Comparison of ENCODE assay signal across 1 fruit fly cellular context in genomic region chrX:6549428-6550117, dm6.
A peak's percentile ranks its signal among the peaks of the same experiment; 100 is the strongest.
TF ChIP-seq lines count a peak whose summit lies in the region.

No protein-coding gene starts in this region.

TF ChIP-seq in whole organism, embryonic, 481 proteins besides CTCF, POLR2A, EP300 and RAD21 (continued from another document and continues in another):
- TF ChIP-seq dimm (GFP tag; IDR thresholded peaks at IDR 0.05; lab: Robert Waterston, UW): peak; percentile 84
- TF ChIP-seq CG14050 (GFP tag; IDR thresholded peaks at IDR 0.05; lab: Robert Waterston, UW): peak; percentile 92
- no peak for TF ChIP-seq prd (optimal IDR thresholded peaks at IDR 0.05; lab: Kevin White, UChicago)
- TF ChIP-seq prd (GFP tag; IDR thresholded peaks at IDR 0.05; lab: Robert Waterston, UW): peak; percentile 98
- peak; percentile 96 for TF ChIP-seq CG14441 (GFP tag; IDR thresholded peaks at IDR 0.05; lab: Robert Waterston, UW)
- peak; percentile 94 for TF ChIP-seq pnt (GFP tag; optimal IDR thresholded peaks at IDR 0.05; lab: Kevin White, UChicago)
- TF ChIP-seq danr (GFP tag; IDR thresholded peaks at IDR 0.05; lab: Robert Waterston, UW): peak; percentile 90
- peak; percentile 76 for TF ChIP-seq bigmax (GFP tag; optimal IDR thresholded peaks at IDR 0.05; lab: Kevin White, UChicago)
- TF ChIP-seq ftz-f1 (GFP tag; optimal IDR thresholded peaks at IDR 0.05; lab: Kevin White, UChicago): peak; percentile 70
- peak; percentile 96 for TF ChIP-seq bsh (GFP tag; optimal IDR thresholded peaks at IDR 0.05; lab: Kevin White, UChicago)
- TF ChIP-seq odd (GFP tag; optimal IDR thresholded peaks at IDR 0.05; lab: Kevin White, UChicago): peak; percentile 88
- peak; percentile 97 for TF ChIP-seq CG5245 (GFP tag; optimal IDR thresholded peaks at IDR 0.05; lab: Kevin White, UChicago)
- TF ChIP-seq CG13775 (GFP tag; optimal IDR thresholded peaks at IDR 0.05; lab: Kevin White, UChicago): peak; percentile 91
- peak; percentile 97 for TF ChIP-seq zfh1 (GFP tag; IDR thresholded peaks at IDR 0.05; lab: Robert Waterston, UW)
- TF ChIP-seq gsb (GFP tag; IDR thresholded peaks at IDR 0.05; lab: Robert Waterston, UW): peak; percentile 95
- peak; percentile 97 for TF ChIP-seq Xrp1 (GFP tag; IDR thresholded peaks at IDR 0.05; lab: Robert Waterston, UW)
- TF ChIP-seq Nf-YC (tag; optimal IDR thresholded peaks at IDR 0.05; lab: Kevin White, UChicago): peak; percentile 84
- TF ChIP-seq dm (GFP tag; optimal IDR thresholded peaks at IDR 0.05; lab: Kevin White, UChicago): peak; percentile 86
- TF ChIP-seq stc (GFP tag; IDR thresholded peaks at IDR 0.05; lab: Robert Waterston, UW): peak; percentile 93
- TF ChIP-seq bcd (GFP tag; optimal IDR thresholded peaks at IDR 0.05; lab: Kevin White, UChicago): peak; percentile 96
- TF ChIP-seq CG9727 (GFP tag; optimal IDR thresholded peaks at IDR 0.05; lab: Kevin White, UChicago): peak; percentile 97
- TF ChIP-seq mld (GFP tag; IDR thresholded peaks at IDR 0.05; lab: Robert Waterston, UW; ENCODE audit: partially characterized antibody): no peak
- TF ChIP-seq HmgZ (tag; optimal IDR thresholded peaks at IDR 0.05; lab: Kevin White, UChicago): peak; percentile 95
- no peak for TF ChIP-seq bbx (GFP tag; IDR thresholded peaks at IDR 0.05; lab: Robert Waterston, UW; ENCODE audit: partially characterized antibody)
- TF ChIP-seq CG10565 (GFP tag; optimal IDR thresholded peaks at IDR 0.05; lab: Kevin White, UChicago): peak; percentile 84
- no peak for TF ChIP-seq inv (GFP tag; IDR thresholded peaks at IDR 0.05; lab: Robert Waterston, UW; ENCODE audit: partially characterized antibody)
- no peak for TF ChIP-seq lov (optimal IDR thresholded peaks at IDR 0.05; lab: Kevin White, UChicago)
- peak; percentile 95 for TF ChIP-seq lov (GFP tag; IDR thresholded peaks at IDR 0.05; lab: Robert Waterston, UW)
- TF ChIP-seq CG10321 (GFP tag; IDR thresholded peaks at IDR 0.05; lab: Robert Waterston, UW): peak; percentile 63; the same call in 1 of the 2 replicates
- TF ChIP-seq tio (GFP tag; optimal IDR thresholded peaks at IDR 0.05; lab: Kevin White, UChicago): peak; percentile 88
- TF ChIP-seq CG17361 (GFP tag; IDR thresholded peaks at IDR 0.05; lab: Robert Waterston, UW): peak; percentile 94
- peak; percentile 85 for TF ChIP-seq eyg (GFP tag; optimal IDR thresholded peaks at IDR 0.05; lab: Kevin White, UChicago)
- no peak for TF ChIP-seq CG42726 (GFP tag; IDR thresholded peaks at IDR 0.05; lab: Robert Waterston, UW; ENCODE audit: partially characterized antibody)
- TF ChIP-seq CG17829 (tag; optimal IDR thresholded peaks at IDR 0.05; lab: Kevin White, UChicago): peak; percentile 97
- no peak for TF ChIP-seq sna (GFP tag; IDR thresholded peaks at IDR 0.05; lab: Robert Waterston, UW; ENCODE audit: partially characterized antibody)
- peak; percentile 95 for TF ChIP-seq CG1603 (tag; optimal IDR thresholded peaks at IDR 0.05; lab: Kevin White, UChicago)
- TF ChIP-seq gro (GFP tag; optimal IDR thresholded peaks at IDR 0.05; lab: Kevin White, UChicago): peak; percentile 97
- peak; percentile 93 for TF ChIP-seq org-1 (GFP tag; optimal IDR thresholded peaks at IDR 0.05; lab: Kevin White, UChicago)
- peak; percentile 94 for TF ChIP-seq Rx (GFP tag; IDR thresholded peaks at IDR 0.05; lab: Robert Waterston, UW)
- TF ChIP-seq CG1602 (GFP tag; optimal IDR thresholded peaks at IDR 0.05; lab: Kevin White, UChicago): peak; percentile 88
- TF ChIP-seq CG16815 (GFP tag; optimal IDR thresholded peaks at IDR 0.05; lab: Kevin White, UChicago): peak; percentile 89
- peak; percentile 94 for TF ChIP-seq maf-S (GFP tag; optimal IDR thresholded peaks at IDR 0.05; lab: Kevin White, UChicago)
- TF ChIP-seq CG13287 (GFP tag; IDR thresholded peaks at IDR 0.05; lab: Robert Waterston, UW; ENCODE audit: partially characterized antibody): no peak
- peak; percentile 85 for TF ChIP-seq CG11723 (GFP tag; optimal IDR thresholded peaks at IDR 0.05; lab: Kevin White, UChicago)
- peak; percentile 91 for TF ChIP-seq chn (GFP tag; optimal IDR thresholded peaks at IDR 0.05; lab: Kevin White, UChicago)
- TF ChIP-seq CG4360 (GFP tag; IDR thresholded peaks at IDR 0.05; lab: Robert Waterston, UW): peak; percentile 76
- peak; percentile 7 for TF ChIP-seq BEAF-32 (GFP tag; optimal IDR thresholded peaks at IDR 0.05; lab: Kevin White, UChicago)
- TF ChIP-seq CG7786 (GFP tag; optimal IDR thresholded peaks at IDR 0.05; lab: Kevin White, UChicago): peak; percentile 95
- TF ChIP-seq Trl (optimal IDR thresholded peaks at IDR 0.05; lab: Kevin White, UChicago): no peak
- peak; percentile 95 for TF ChIP-seq Trl (GFP tag; optimal IDR thresholded peaks at IDR 0.05; lab: Kevin White, UChicago)
- peak; percentile 78 for TF ChIP-seq Vsx1 (GFP tag; optimal IDR thresholded peaks at IDR 0.05; lab: Kevin White, UChicago)
- TF ChIP-seq gce (GFP tag; IDR thresholded peaks at IDR 0.05; lab: Robert Waterston, UW): peak; percentile 92
- TF ChIP-seq Hey (tag; optimal IDR thresholded peaks at IDR 0.05; lab: Kevin White, UChicago): peak; percentile 65
- peak; percentile 95 for TF ChIP-seq CG10959 (GFP tag; IDR thresholded peaks at IDR 0.05; lab: Robert Waterston, UW)
- peak; percentile 82 for TF ChIP-seq jing (GFP tag; optimal IDR thresholded peaks at IDR 0.05; lab: Kevin White, UChicago)
- no peak for TF ChIP-seq h (optimal IDR thresholded peaks at IDR 0.05; lab: Kevin White, UChicago)
- TF ChIP-seq D19A (tag; optimal IDR thresholded peaks at IDR 0.05; lab: Kevin White, UChicago): peak; percentile 90
- TF ChIP-seq CG33213 (GFP tag; optimal IDR thresholded peaks at IDR 0.05; lab: Kevin White, UChicago): no peak
- TF ChIP-seq Dad (GFP tag; optimal IDR thresholded peaks at IDR 0.05; lab: Kevin White, UChicago): peak; percentile 93
- peak; percentile 96 for TF ChIP-seq CG10147 (GFP tag; optimal IDR thresholded peaks at IDR 0.05; lab: Kevin White, UChicago)
- TF ChIP-seq CG4328 (GFP tag; optimal IDR thresholded peaks at IDR 0.05; lab: Kevin White, UChicago): peak; percentile 91
- peak; percentile 95 for TF ChIP-seq CG17612 (GFP tag; IDR thresholded peaks at IDR 0.05; lab: Robert Waterston, UW)
- peak; percentile 83 for TF ChIP-seq CG33557 (GFP tag; optimal IDR thresholded peaks at IDR 0.05; lab: Kevin White, UChicago)
- TF ChIP-seq NFAT (GFP tag; IDR thresholded peaks at IDR 0.05; lab: Robert Waterston, UW): peak; percentile 98
- peak; percentile 87 for TF ChIP-seq CG11560 (tag; IDR thresholded peaks at IDR 0.05; lab: Robert Waterston, UW)
- TF ChIP-seq CG9609 (GFP tag; optimal IDR thresholded peaks at IDR 0.05; lab: Kevin White, UChicago): peak; percentile 93
- peak; percentile 86 for TF ChIP-seq toy (GFP tag; IDR thresholded peaks at IDR 0.05; lab: Robert Waterston, UW)
- peak; percentile 95 for TF ChIP-seq al (GFP tag; IDR thresholded peaks at IDR 0.05; lab: Robert Waterston, UW)
- peak; percentile 94 for TF ChIP-seq CG6175 (GFP tag; IDR thresholded peaks at IDR 0.05; lab: Robert Waterston, UW)
- peak; percentile 92 for TF ChIP-seq Blimp-1 (GFP tag; optimal IDR thresholded peaks at IDR 0.05; lab: Kevin White, UChicago)
- TF ChIP-seq CG8359 (GFP tag; optimal IDR thresholded peaks at IDR 0.05; lab: Kevin White, UChicago; ENCODE audit: borderline replicate concordance): peak; percentile 81
- TF ChIP-seq hth (optimal IDR thresholded peaks at IDR 0.05; lab: Kevin White, UChicago): no peak
- TF ChIP-seq caup (GFP tag; optimal IDR thresholded peaks at IDR 0.05; lab: Kevin White, UChicago; ENCODE audit: severe bottlenecking): peak; percentile 97
- peak; percentile 90 for TF ChIP-seq CG10462 (GFP tag; optimal IDR thresholded peaks at IDR 0.05; lab: Kevin White, UChicago)
- TF ChIP-seq sd (tag; optimal IDR thresholded peaks at IDR 0.05; lab: Kevin White, UChicago): peak; percentile 76
- TF ChIP-seq crol (GFP tag; IDR thresholded peaks at IDR 0.05; lab: Robert Waterston, UW): peak; percentile 57
- peak; percentile 80 for TF ChIP-seq bowl (GFP tag; IDR thresholded peaks at IDR 0.05; lab: Robert Waterston, UW)
- peak; percentile 98 for TF ChIP-seq CG13624 (GFP tag; optimal IDR thresholded peaks at IDR 0.05; lab: Kevin White, UChicago)
- TF ChIP-seq trh (GFP tag; optimal IDR thresholded peaks at IDR 0.05; lab: Kevin White, UChicago): peak; percentile 79
- peak; percentile 96 for TF ChIP-seq CG13296 (GFP tag; optimal IDR thresholded peaks at IDR 0.05; lab: Kevin White, UChicago)
- TF ChIP-seq tin (GFP tag; optimal IDR thresholded peaks at IDR 0.05; lab: Kevin White, UChicago): peak; percentile 97
- TF ChIP-seq vnd (GFP tag; IDR thresholded peaks at IDR 0.05; lab: Robert Waterston, UW; ENCODE audit: partially characterized antibody): no peak
- peak; percentile 98 for TF ChIP-seq Drgx (GFP tag; IDR thresholded peaks at IDR 0.05; lab: Robert Waterston, UW)
- peak; percentile 92 for TF ChIP-seq Mad (GFP tag; optimal IDR thresholded peaks at IDR 0.05; lab: Kevin White, UChicago)
- TF ChIP-seq CG10431 (GFP tag; optimal IDR thresholded peaks at IDR 0.05; lab: Kevin White, UChicago): peak; percentile 59
- TF ChIP-seq CG14710 (tag; optimal IDR thresholded peaks at IDR 0.05; lab: Kevin White, UChicago): peak; percentile 91
- peak in 1 of 2 experiments; percentile 95 for TF ChIP-seq eve (GFP tag; optimal IDR thresholded peaks at IDR 0.05; lab: Kevin White, UChicago)
- TF ChIP-seq CG10543 (GFP tag; optimal IDR thresholded peaks at IDR 0.05; lab: Kevin White, UChicago): peak; percentile 86
- TF ChIP-seq Sox102F (GFP tag; optimal IDR thresholded peaks at IDR 0.05; lab: Kevin White, UChicago): peak; percentile 90
- peak; percentile 95 for TF ChIP-seq CG30403 (GFP tag; optimal IDR thresholded peaks at IDR 0.05; lab: Kevin White, UChicago)
- TF ChIP-seq CG43689 (GFP tag; IDR thresholded peaks at IDR 0.05; lab: Robert Waterston, UW): peak; percentile 86
- peak; percentile 98 for TF ChIP-seq CG9932 (GFP tag; IDR thresholded peaks at IDR 0.05; lab: Robert Waterston, UW)
- TF ChIP-seq gem (tag; optimal IDR thresholded peaks at IDR 0.05; lab: Kevin White, UChicago): peak; percentile 94
- peak; percentile 94 for TF ChIP-seq so (GFP tag; IDR thresholded peaks at IDR 0.05; lab: Robert Waterston, UW)
- TF ChIP-seq Hmx (GFP tag; optimal IDR thresholded peaks at IDR 0.05; lab: Kevin White, UChicago): peak; percentile 72
- peak; percentile 99 for TF ChIP-seq Rfx (GFP tag; IDR thresholded peaks at IDR 0.05; lab: Robert Waterston, UW)
- TF ChIP-seq H2.0 (GFP tag; IDR thresholded peaks at IDR 0.05; lab: Robert Waterston, UW): peak; percentile 96
- TF ChIP-seq Deaf1 (tag; optimal IDR thresholded peaks at IDR 0.05; lab: Kevin White, UChicago): peak; percentile 77
- peak; percentile 96 for TF ChIP-seq lmd (GFP tag; IDR thresholded peaks at IDR 0.05; lab: Robert Waterston, UW)
- TF ChIP-seq CG12071 (GFP tag; optimal IDR thresholded peaks at IDR 0.05; lab: Kevin White, UChicago): peak; percentile 96
- peak; percentile 84 for TF ChIP-seq CG5180 (GFP tag; optimal IDR thresholded peaks at IDR 0.05; lab: Kevin White, UChicago)
- TF ChIP-seq CG5953 (GFP tag; IDR thresholded peaks at IDR 0.05; lab: Robert Waterston, UW): peak; percentile 85
- TF ChIP-seq bab2 (GFP tag; optimal IDR thresholded peaks at IDR 0.05; lab: Kevin White, UChicago): peak; percentile 96
- peak; percentile 82 for TF ChIP-seq CG1832 (GFP tag; optimal IDR thresholded peaks at IDR 0.05; lab: Kevin White, UChicago)
- peak; percentile 96 to 97 for TF ChIP-seq Pdp1 (GFP tag; optimal IDR thresholded peaks at IDR 0.05; lab: Kevin White, UChicago)
- peak; percentile 94 for TF ChIP-seq NC2β (GFP tag; optimal IDR thresholded peaks at IDR 0.05; lab: Kevin White, UChicago)
- TF ChIP-seq Lpt (GFP tag; optimal IDR thresholded peaks at IDR 0.05; lab: Kevin White, UChicago): no peak
- TF ChIP-seq Asciz (GFP tag; optimal IDR thresholded peaks at IDR 0.05; lab: Kevin White, UChicago): peak; percentile 87
- peak; percentile 95 for TF ChIP-seq CG32772 (GFP tag; IDR thresholded peaks at IDR 0.05; lab: Robert Waterston, UW)
- TF ChIP-seq CG3995 (GFP tag; optimal IDR thresholded peaks at IDR 0.05; lab: Kevin White, UChicago): peak; percentile 81
- peak; percentile 84 for TF ChIP-seq ac (GFP tag; optimal IDR thresholded peaks at IDR 0.05; lab: Kevin White, UChicago)
- TF ChIP-seq trem (tag; optimal IDR thresholded peaks at IDR 0.05; lab: Kevin White, UChicago): peak; percentile 91
- TF ChIP-seq Sin3A (optimal IDR thresholded peaks at IDR 0.05; lab: Kevin White, UChicago): no peak
- TF ChIP-seq CG8388 (GFP tag; optimal IDR thresholded peaks at IDR 0.05; lab: Kevin White, UChicago): peak; percentile 84
- peak; percentile 86 for TF ChIP-seq fd64A (GFP tag; optimal IDR thresholded peaks at IDR 0.05; lab: Kevin White, UChicago)
- TF ChIP-seq lilli (GFP tag; optimal IDR thresholded peaks at IDR 0.05; lab: Kevin White, UChicago): peak; percentile 96
- TF ChIP-seq tup (GFP tag; optimal IDR thresholded peaks at IDR 0.05; lab: Kevin White, UChicago): peak; percentile 91
- peak; percentile 95 for TF ChIP-seq CG10366 (GFP tag; IDR thresholded peaks at IDR 0.05; lab: Robert Waterston, UW)
- peak; percentile 60 for TF ChIP-seq YL-1 (GFP tag; optimal IDR thresholded peaks at IDR 0.05; lab: Kevin White, UChicago)
- TF ChIP-seq CG4854 (GFP tag; optimal IDR thresholded peaks at IDR 0.05; lab: Kevin White, UChicago): no peak
- TF ChIP-seq CG4617 (GFP tag; optimal IDR thresholded peaks at IDR 0.05; lab: Kevin White, UChicago; ENCODE audit: borderline replicate concordance): peak; percentile 73
- TF ChIP-seq chif (GFP tag; optimal IDR thresholded peaks at IDR 0.05; lab: Kevin White, UChicago): peak; percentile 93 to 96
- peak; percentile 94 for TF ChIP-seq CG8924 (tag; optimal IDR thresholded peaks at IDR 0.05; lab: Kevin White, UChicago)
- peak; percentile 96 for TF ChIP-seq CHES-1-like (GFP tag; optimal IDR thresholded peaks at IDR 0.05; lab: Kevin White, UChicago)
- TF ChIP-seq Dref (GFP tag; IDR thresholded peaks at IDR 0.05; lab: Robert Waterston, UW): peak; percentile 47
- TF ChIP-seq MESR4 (GFP tag; optimal IDR thresholded peaks at IDR 0.05; lab: Kevin White, UChicago): peak; percentile 54
- peak; percentile 91 for TF ChIP-seq fd3F (GFP tag; optimal IDR thresholded peaks at IDR 0.05; lab: Kevin White, UChicago)
- TF ChIP-seq dmrt99B (tag; optimal IDR thresholded peaks at IDR 0.05; lab: Kevin White, UChicago): peak; percentile 94
- peak; percentile 92 for TF ChIP-seq MTF-1 (GFP tag; optimal IDR thresholded peaks at IDR 0.05; lab: Kevin White, UChicago; ENCODE audit: borderline replicate concordance)
- TF ChIP-seq Hr39 (optimal IDR thresholded peaks at IDR 0.05; lab: Kevin White, UChicago): no peak
- TF ChIP-seq CG3838 (GFP tag; optimal IDR thresholded peaks at IDR 0.05; lab: Kevin White, UChicago): peak; percentile 70
